Worm (Caenorhabditis elegans) whole organism, early embryonic: ENCODE results near the gene K03A11.1.

Experiments
- B0310.2 ChIP-seq: sonication (generic microtip); optimal IDR thresholded peaks from 2 replicates; lab custom pipeline; 2016; ENCODE audit warnings: mild to moderate bottlenecking, missing genetic modification characterization, missing compliant biosample characterization
- F13C5.2 ChIP-seq: sonication (generic microtip); optimal IDR thresholded peaks from 2 replicates; lab custom pipeline; 2017; ENCODE audit warnings: mild to moderate bottlenecking, missing genetic modification characterization, inconsistent platforms, missing compliant biosample characterization
- aly-1 ChIP-seq: sonication (generic microtip); optimal IDR thresholded peaks from 2 replicates; lab custom pipeline; 2016; ENCODE audit warnings: missing genetic modification characterization, missing compliant biosample characterization
- ama-1 ChIP-seq: fragments of 150-350 bp; optimal IDR thresholded peaks from 2 replicates; lab custom pipeline; 2014
- ceh-13 ChIP-seq: fragments of 200-800 bp; sonication (Bioruptor generic); optimal IDR thresholded peaks from 2 replicates; lab custom pipeline; 2018; ENCODE audit warnings: mild to moderate bottlenecking, missing genetic modification characterization, missing compliant biosample characterization
- ceh-36 ChIP-seq: sonication (generic microtip); optimal IDR thresholded peaks from 2 replicates; lab custom pipeline; 2016; ENCODE audit warnings: missing genetic modification characterization, inconsistent platforms, missing compliant biosample characterization
- ets-7 ChIP-seq: sonication (generic microtip); optimal IDR thresholded peaks from 2 replicates; lab custom pipeline; 2016; ENCODE audit warnings: missing genotype, missing genetic modification characterization, missing compliant biosample characterization
- flt-1 ChIP-seq: fragments of 200-800 bp; sonication (Bioruptor generic); IDR thresholded peaks from 2 replicates; pipeline ENCODE4 v1.3.6; 2022; ENCODE audit warnings: missing genetic modification characterization, missing compliant biosample characterization
- hmbx-1 ChIP-seq: sonication (generic microtip); optimal IDR thresholded peaks from 2 replicates; lab custom pipeline; 2016; ENCODE audit warnings: mild to moderate bottlenecking, missing genetic modification characterization, missing compliant biosample characterization
- hmg-4 ChIP-seq: fragments of 200-800 bp; sonication (Bioruptor generic); optimal IDR thresholded peaks from 2 replicates; lab custom pipeline; 2018; ENCODE audit warnings: mild to moderate bottlenecking, missing genetic modification characterization, missing compliant biosample characterization
- hnd-1 ChIP-seq: sonication (generic microtip); optimal IDR thresholded peaks from 2 replicates; lab custom pipeline; 2016; ENCODE audit warnings: missing genetic modification characterization, missing compliant biosample characterization
- pes-1 ChIP-seq: fragments of 200-800 bp; sonication (Bioruptor generic); IDR thresholded peaks from 2 replicates; pipeline ENCODE4 v1.3.6; 2022; ENCODE audit warnings: missing genetic modification reagents, missing genetic modification characterization, missing compliant biosample characterization
- scrt-1 ChIP-seq: fragments of 200-800 bp; sonication (Bioruptor generic); IDR thresholded peaks from 2 replicates; pipeline ENCODE4 v1.3.6; 2022; ENCODE audit warnings: missing genetic modification characterization, missing compliant biosample characterization
- sea-1 ChIP-seq: fragments of 200-800 bp; sonication (Bioruptor generic); conservative IDR thresholded peaks from 2 replicates; pipeline ENCODE4 v1.3.6; 2022; ENCODE audit warnings: missing genetic modification characterization, missing compliant biosample characterization
- tbx-11 ChIP-seq: fragments of 200-800 bp; sonication (Bioruptor generic); IDR thresholded peaks from 2 replicates; pipeline ENCODE4 v1.3.6; 2022; ENCODE audit warnings: missing genetic modification characterization, missing compliant biosample characterization
- tbx-37 ChIP-seq: fragments of 200-800 bp; sonication (Bioruptor generic); conservative IDR thresholded peaks from 2 replicates; pipeline ENCODE4 v1.3.6; 2022; ENCODE audit warnings: missing genetic modification reagents, missing genetic modification characterization, missing compliant biosample characterization
- tra-4 ChIP-seq: sonication (generic microtip); optimal IDR thresholded peaks from 2 replicates; lab custom pipeline; 2017; ENCODE audit warnings: missing genetic modification characterization, missing compliant biosample characterization

The K03A11.1 gene

ce11 chrX:13007857-13008813, 43.4 kb upstream of the K03A11.1 start, which contains the start of gene nhr-25:
Gene nhr-25, plus strand, starts transcription at chrX:13008493.
- TF ChIP-seq ets-7 (tag; lab: Kevin White, UChicago) (peak; percentile 25), tbx-11 (GFP tag; lab: Robert Waterston, UW) (no peak), hmg-4 (peak; percentile 39), hmbx-1 (tag; lab: Kevin White, UChicago) (no peak), ceh-36 (tag; lab: Kevin White, UChicago) (no peak), tbx-37 (GFP tag; lab: Robert Waterston, UW) (no peak), F13C5.2 (tag; lab: Kevin White, UChicago) (no peak), aly-1 (tag; lab: Kevin White, UChicago) (no peak), B0310.2 (tag; lab: Kevin White, UChicago) (no peak), sea-1 (GFP tag; lab: Robert Waterston, UW) (no peak), flt-1 (0 out of 2 replicates have a peak, but pooled peaks have one; percentile 6), tra-4 (tag; lab: Kevin White, UChicago) (no peak), pes-1 (GFP tag; lab: Robert Waterston, UW) (no peak)

ce11 chrX:13008895-13009294, 42.6 kb upstream of the K03A11.1 start:
- TF ChIP-seq flt-1 = no peak
- no peak for TF ChIP-seq sea-1 (GFP tag; lab: Robert Waterston, UW)
- no peak for TF ChIP-seq ceh-13 (GFP tag; lab: Kevin White, UChicago)
- TF ChIP-seq hmbx-1 (tag; lab: Kevin White, UChicago) = no peak
- TF ChIP-seq hmg-4 = no peak
- TF ChIP-seq tbx-37 (GFP tag; lab: Robert Waterston, UW) = no peak
- TF ChIP-seq aly-1 (tag; lab: Kevin White, UChicago) = no peak
- TF ChIP-seq B0310.2 (tag; lab: Kevin White, UChicago) = no peak
- TF ChIP-seq scrt-1 (GFP tag; lab: Robert Waterston, UW) = no peak
- no peak for TF ChIP-seq tra-4 (tag; lab: Kevin White, UChicago)

ce11 chrX:13009645-13010044, 41.9 kb upstream of the K03A11.1 start:
- no peak for TF ChIP-seq F13C5.2 (tag; lab: Kevin White, UChicago)
- no peak for TF ChIP-seq flt-1
- TF ChIP-seq tbx-37 (GFP tag; lab: Robert Waterston, UW) = no peak
- TF ChIP-seq sea-1 (GFP tag; lab: Robert Waterston, UW) = no peak
- no peak for TF ChIP-seq pes-1 (GFP tag; lab: Robert Waterston, UW)
- no peak for TF ChIP-seq hmbx-1 (tag; lab: Kevin White, UChicago)
- TF ChIP-seq scrt-1 (GFP tag; lab: Robert Waterston, UW) = no peak
- no peak for TF ChIP-seq hmg-4
- TF ChIP-seq ceh-36 (tag; lab: Kevin White, UChicago) = no peak
- no peak for TF ChIP-seq tra-4 (tag; lab: Kevin White, UChicago)
- no peak for TF ChIP-seq ets-7 (tag; lab: Kevin White, UChicago)
- TF ChIP-seq aly-1 (tag; lab: Kevin White, UChicago) = no peak
- no peak for TF ChIP-seq ama-1
- TF ChIP-seq ceh-13 (GFP tag; lab: Kevin White, UChicago) = no peak
- TF ChIP-seq hnd-1 (tag; lab: Kevin White, UChicago) = no peak
- TF ChIP-seq tbx-11 (GFP tag; lab: Robert Waterston, UW) = no peak
- TF ChIP-seq B0310.2 (tag; lab: Kevin White, UChicago) = no peak

- TF ChIP-seq ceh-13 (GFP tag; lab: Kevin White, UChicago) (no peak), ama-1 (no peak), tbx-37 (GFP tag; lab: Robert Waterston, UW) (no peak), pes-1 (GFP tag; lab: Robert Waterston, UW) (no peak), tbx-11 (GFP tag; lab: Robert Waterston, UW) (no peak), ceh-36 (tag; lab: Kevin White, UChicago) (no peak), tra-4 (tag; lab: Kevin White, UChicago) (no peak), B0310.2 (tag; lab: Kevin White, UChicago) (no peak), hmg-4 (no peak), sea-1 (GFP tag; lab: Robert Waterston, UW) (no peak), F13C5.2 (tag; lab: Kevin White, UChicago) (no peak), aly-1 (tag; lab: Kevin White, UChicago) (no peak), ets-7 (tag; lab: Kevin White, UChicago) (no peak), scrt-1 (GFP tag; lab: Robert Waterston, UW) (no peak), hmbx-1 (tag; lab: Kevin White, UChicago) (no peak), flt-1 (no peak)
Measured at ce11 chrX:13011897-13012296, 39.6 kb upstream of the K03A11.1 start.

DNA sequence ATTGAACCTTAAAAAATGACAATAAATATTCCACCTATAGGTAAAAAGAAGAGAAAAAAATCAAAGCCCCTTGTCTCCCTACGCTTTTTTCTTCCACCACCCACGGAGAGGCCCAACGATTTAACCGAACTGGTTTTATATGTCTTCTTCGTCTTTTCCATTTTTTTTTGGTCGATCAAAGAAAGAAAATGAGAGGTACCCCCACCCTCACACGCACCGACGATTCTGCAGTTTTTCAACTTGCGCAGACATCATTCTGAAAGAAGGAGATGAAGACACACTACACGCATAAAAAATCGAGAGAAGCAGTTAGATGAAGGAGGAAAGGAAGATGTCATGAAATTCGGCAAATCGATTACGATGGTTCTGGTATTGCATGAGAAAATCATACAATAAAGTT, 37.2 kb upstream of the K03A11.1 start:
- TF ChIP-seq scrt-1 (GFP tag; lab: Robert Waterston, UW) = no peak
- TF ChIP-seq hmbx-1 (tag; lab: Kevin White, UChicago) = no peak
- no peak for TF ChIP-seq ceh-36 (tag; lab: Kevin White, UChicago)
- no peak for TF ChIP-seq ceh-13 (GFP tag; lab: Kevin White, UChicago)
- no peak for TF ChIP-seq hmg-4
- no peak for TF ChIP-seq aly-1 (tag; lab: Kevin White, UChicago)
- no peak for TF ChIP-seq pes-1 (GFP tag; lab: Robert Waterston, UW)
- TF ChIP-seq ets-7 (tag; lab: Kevin White, UChicago) = no peak
- no peak for TF ChIP-seq tra-4 (tag; lab: Kevin White, UChicago)
- TF ChIP-seq hnd-1 (tag; lab: Kevin White, UChicago) = no peak
- no peak for TF ChIP-seq tbx-11 (GFP tag; lab: Robert Waterston, UW)
- no peak for TF ChIP-seq ama-1
- TF ChIP-seq flt-1 = no peak
- TF ChIP-seq F13C5.2 (tag; lab: Kevin White, UChicago) = no peak
- no peak for TF ChIP-seq tbx-37 (GFP tag; lab: Robert Waterston, UW)
- TF ChIP-seq sea-1 (GFP tag; lab: Robert Waterston, UW) = no peak
- TF ChIP-seq B0310.2 (tag; lab: Kevin White, UChicago) = no peak

ce11 chrX:13016290-13016689, 35.2 kb upstream of the K03A11.1 start:
- TF ChIP-seq hmg-4 (no peak), flt-1 (no peak), sea-1 (GFP tag; lab: Robert Waterston, UW) (no peak), ama-1 (no peak), ceh-36 (tag; lab: Kevin White, UChicago) (no peak), tbx-37 (GFP tag; lab: Robert Waterston, UW) (no peak), scrt-1 (GFP tag; lab: Robert Waterston, UW) (no peak), hmbx-1 (tag; lab: Kevin White, UChicago) (no peak), F13C5.2 (tag; lab: Kevin White, UChicago) (no peak), ceh-13 (GFP tag; lab: Kevin White, UChicago) (no peak), tbx-11 (GFP tag; lab: Robert Waterston, UW) (no peak), tra-4 (tag; lab: Kevin White, UChicago) (no peak), hnd-1 (tag; lab: Kevin White, UChicago) (no peak), B0310.2 (tag; lab: Kevin White, UChicago) (no peak), ets-7 (tag; lab: Kevin White, UChicago) (no peak)
